Worm (Caenorhabditis elegans) whole organism, early embryonic: ENCODE measurements around the gene ZK1307.7.

Source experiments
- F13C5.2 ChIP-seq: sonication (generic microtip); optimal IDR thresholded peaks from 2 replicates; lab custom pipeline; 2017; ENCODE audit warnings: mild to moderate bottlenecking, missing genetic modification characterization, inconsistent platforms, missing compliant biosample characterization
- ama-1 ChIP-seq: fragments of 150-350 bp; optimal IDR thresholded peaks from 2 replicates; lab custom pipeline; 2014
- ceh-13 ChIP-seq: fragments of 200-800 bp; sonication (Bioruptor generic); optimal IDR thresholded peaks from 2 replicates; lab custom pipeline; 2018; ENCODE audit warnings: mild to moderate bottlenecking, missing genetic modification characterization, missing compliant biosample characterization
- ceh-36 ChIP-seq: sonication (generic microtip); optimal IDR thresholded peaks from 2 replicates; lab custom pipeline; 2016; ENCODE audit warnings: missing genetic modification characterization, inconsistent platforms, missing compliant biosample characterization
- ets-7 ChIP-seq: sonication (generic microtip); optimal IDR thresholded peaks from 2 replicates; lab custom pipeline; 2016; ENCODE audit warnings: missing genotype, missing genetic modification characterization, missing compliant biosample characterization
- flt-1 ChIP-seq: fragments of 200-800 bp; sonication (Bioruptor generic); IDR thresholded peaks from 2 replicates; pipeline ENCODE4 v1.3.6; 2022; ENCODE audit warnings: missing genetic modification characterization, missing compliant biosample characterization
- hmbx-1 ChIP-seq: sonication (generic microtip); optimal IDR thresholded peaks from 2 replicates; lab custom pipeline; 2016; ENCODE audit warnings: mild to moderate bottlenecking, missing genetic modification characterization, missing compliant biosample characterization
- hmg-4 ChIP-seq: fragments of 200-800 bp; sonication (Bioruptor generic); optimal IDR thresholded peaks from 2 replicates; lab custom pipeline; 2018; ENCODE audit warnings: mild to moderate bottlenecking, missing genetic modification characterization, missing compliant biosample characterization
- pes-1 ChIP-seq: fragments of 200-800 bp; sonication (Bioruptor generic); IDR thresholded peaks from 2 replicates; pipeline ENCODE4 v1.3.6; 2022; ENCODE audit warnings: missing genetic modification reagents, missing genetic modification characterization, missing compliant biosample characterization
- scrt-1 ChIP-seq: fragments of 200-800 bp; sonication (Bioruptor generic); IDR thresholded peaks from 2 replicates; pipeline ENCODE4 v1.3.6; 2022; ENCODE audit warnings: missing genetic modification characterization, missing compliant biosample characterization
- sea-1 ChIP-seq: fragments of 200-800 bp; sonication (Bioruptor generic); conservative IDR thresholded peaks from 2 replicates; pipeline ENCODE4 v1.3.6; 2022; ENCODE audit warnings: missing genetic modification characterization, missing compliant biosample characterization
- tbx-11 ChIP-seq: fragments of 200-800 bp; sonication (Bioruptor generic); IDR thresholded peaks from 2 replicates; pipeline ENCODE4 v1.3.6; 2022; ENCODE audit warnings: missing genetic modification characterization, missing compliant biosample characterization
- tbx-37 ChIP-seq: fragments of 200-800 bp; sonication (Bioruptor generic); conservative IDR thresholded peaks from 2 replicates; pipeline ENCODE4 v1.3.6; 2022; ENCODE audit warnings: missing genetic modification reagents, missing genetic modification characterization, missing compliant biosample characterization
- tra-4 ChIP-seq: sonication (generic microtip); optimal IDR thresholded peaks from 2 replicates; lab custom pipeline; 2017; ENCODE audit warnings: missing genetic modification characterization, missing compliant biosample characterization

DNA sequence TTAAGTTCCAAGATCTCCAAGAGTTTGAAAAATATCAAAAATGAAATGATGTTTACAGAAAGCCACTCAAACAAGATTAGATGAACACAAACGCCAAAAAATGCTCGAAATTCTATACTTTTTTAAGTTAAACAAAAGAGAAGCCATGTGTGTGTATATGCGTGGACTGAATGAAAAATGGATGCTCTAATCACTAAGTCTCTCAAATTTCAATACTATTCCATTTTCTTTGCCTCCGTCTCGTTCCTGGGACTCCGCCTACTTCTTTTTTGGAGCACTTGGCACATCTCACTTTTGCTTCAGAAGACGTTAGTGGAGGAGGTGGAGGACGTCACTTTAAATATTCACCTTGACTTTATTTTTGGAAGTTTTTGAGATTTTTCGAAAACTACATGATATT is 43.4 kb downstream of the ZK1307.7 start:
- TF ChIP-seq sea-1 (GFP tag; lab: Robert Waterston, UW) (no peak), ceh-36 (tag; lab: Kevin White, UChicago) (no peak), hmbx-1 (no peak), ama-1 (lab: Kevin White, UChicago) (no peak), pes-1 (no peak), tbx-37 (GFP tag; lab: Robert Waterston, UW) (no peak), ceh-13 (GFP tag; lab: Kevin White, UChicago) (no peak), scrt-1 (GFP tag; lab: Robert Waterston, UW) (no peak), F13C5.2 (no peak), flt-1 (GFP tag; lab: Robert Waterston, UW) (no peak), ets-7 (tag; lab: Kevin White, UChicago) (no peak), hmg-4 (GFP tag; lab: Kevin White, UChicago) (no peak), tra-4 (tag; lab: Kevin White, UChicago) (no peak), tbx-11 (GFP tag; lab: Robert Waterston, UW) (no peak)
